Fruit fly (Drosophila melanogaster) whole organism, embryonic: ENCODE results near the gene r2d2.

Experiments used
- Adf1 ChIP-seq: fragments of 200-800 bp; sonication (Bioruptor generic); IDR thresholded peaks from 2 replicates; pipeline ENCODE4 v1.3.6; 2022; ENCODE audit warnings: missing biosample characterization, missing genetic modification characterization
- Antp ChIP-seq: fragments of 200-800 bp; sonication (Bioruptor generic); optimal IDR thresholded peaks from 3 replicates; lab custom pipeline; 2016; ENCODE audit warnings: missing biosample characterization, missing genetic modification characterization
- CG10321 ChIP-seq: fragments of 200-800 bp; sonication (Bioruptor generic); IDR thresholded peaks from 2 replicates; pipeline ENCODE4 v1.3.6; 2022; ENCODE audit warnings: missing biosample characterization, missing genetic modification characterization
- CG10979 ChIP-seq: fragments of 200-800 bp; sonication (Bioruptor generic); optimal IDR thresholded peaks from 2 replicates; lab custom pipeline; 2018; ENCODE audit warnings: missing biosample characterization, mild to moderate bottlenecking, missing genetic modification characterization, moderate library complexity
- CG12659 ChIP-seq: fragments of 200-800 bp; sonication (Bioruptor generic); optimal IDR thresholded peaks from 3 replicates; lab custom pipeline; 2017; ENCODE audit warnings: mild to moderate bottlenecking, missing biosample characterization, missing genetic modification reagents, missing genetic modification characterization
- CG12744 ChIP-seq: fragments of 200-800 bp; sonication (Bioruptor generic); optimal IDR thresholded peaks from 2 replicates; lab custom pipeline; 2016; ENCODE audit warnings: missing biosample characterization, missing genetic modification characterization
- CG13624 ChIP-seq: fragments of 200-800 bp; sonication (Bioruptor generic); optimal IDR thresholded peaks from 2 replicates; lab custom pipeline; 2016; ENCODE audit warnings: missing biosample characterization, missing genetic modification characterization
- CG14014 ChIP-seq: fragments of 200-800 bp; sonication (Bioruptor generic); IDR thresholded peaks from 2 replicates; pipeline ENCODE4 v1.3.6; 2022; ENCODE audit warnings: missing biosample characterization, missing genetic modification characterization
- CG17912 ChIP-seq: fragments of 200-800 bp; sonication (Bioruptor generic); optimal IDR thresholded peaks from 2 replicates; lab custom pipeline; 2018; ENCODE audit warnings: missing biosample characterization, mild to moderate bottlenecking, missing genetic modification characterization
- CG2875 ChIP-seq: fragments of 200-800 bp; sonication (Bioruptor generic); optimal IDR thresholded peaks from 2 replicates; lab custom pipeline; 2017; ENCODE audit warnings: missing biosample characterization, mild to moderate bottlenecking, missing genetic modification characterization, missing genetic modification reagents
- CG30020 ChIP-seq: fragments of 200-800 bp; optimal IDR thresholded peaks from 2 replicates; lab custom pipeline; 2019; ENCODE audit warnings: missing biosample characterization, mild to moderate bottlenecking, missing genetic modification characterization, moderate library complexity
- CG3065 ChIP-seq: fragments of 200-800 bp; sonication (Bioruptor generic); optimal IDR thresholded peaks from 2 replicates; lab custom pipeline; 2016; ENCODE audit warnings: missing biosample characterization, missing genetic modification characterization
- CG32772 ChIP-seq: fragments of 200-800 bp; sonication (Bioruptor generic); IDR thresholded peaks from 2 replicates; pipeline ENCODE4 v1.3.6; 2022; ENCODE audit warnings: missing biosample characterization, missing genetic modification characterization
- CG3847 ChIP-seq: fragments of 200-800 bp; sonication (Bioruptor generic); IDR thresholded peaks from 2 replicates; pipeline ENCODE4 v1.3.6; 2022; ENCODE audit warnings: missing biosample characterization, missing genetic modification characterization
- CG6175 ChIP-seq: fragments of 200-800 bp; sonication (Bioruptor generic); IDR thresholded peaks from 3 replicates; pipeline ENCODE4 v1.3.6; 2022; ENCODE audit warnings: missing biosample characterization, missing genetic modification characterization
- CG6254 ChIP-seq: fragments of 200-800 bp; sonication (Bioruptor generic); optimal IDR thresholded peaks from 3 replicates; lab custom pipeline; 2017; ENCODE audit warnings: mild to moderate bottlenecking, missing biosample characterization, missing genetic modification reagents, missing genetic modification characterization
- CG7357 ChIP-seq: fragments of 200-800 bp; sonication (Bioruptor generic); IDR thresholded peaks from 3 replicates; pipeline ENCODE4 v1.3.6; 2022; ENCODE audit warnings: missing biosample characterization, missing genetic modification characterization
- CG7556 ChIP-seq: fragments of 200-800 bp; sonication (Bioruptor generic); optimal IDR thresholded peaks from 2 replicates; lab custom pipeline; 2017; ENCODE audit warnings: missing biosample characterization, mild to moderate bottlenecking, missing genetic modification characterization
- CG9609 ChIP-seq: fragments of 200-800 bp; sonication (Bioruptor generic); optimal IDR thresholded peaks from 3 replicates; lab custom pipeline; 2016; ENCODE audit warnings: missing biosample characterization, missing genetic modification characterization
- Dip2 ChIP-seq: fragments of 200-800 bp; sonication (Bioruptor generic); IDR thresholded peaks from 2 replicates; pipeline ENCODE4 v1.3.6; 2022; ENCODE audit warnings: missing biosample characterization, missing genetic modification characterization
- Dip3 ChIP-seq: fragments of 200-800 bp; sonication (Bioruptor generic); optimal IDR thresholded peaks from 3 replicates; lab custom pipeline; 2016; ENCODE audit warnings: missing biosample characterization, missing genetic modification characterization
- E2f1 ChIP-seq: fragments of 200-800 bp; sonication (Bioruptor generic); IDR thresholded peaks from 2 replicates; pipeline ENCODE4 v1.3.6; 2022; ENCODE audit warnings: missing biosample characterization, missing genetic modification characterization
- Ets97D ChIP-seq: fragments of 200-800 bp; sonication (Bioruptor generic); optimal IDR thresholded peaks from 3 replicates; lab custom pipeline; 2016; ENCODE audit warnings: missing biosample characterization, missing genetic modification characterization
- H15 ChIP-seq: fragments of 200-800 bp; sonication (Bioruptor generic); IDR thresholded peaks from 3 replicates; pipeline ENCODE4 v1.3.6; 2022; ENCODE audit warnings: missing biosample characterization, missing genetic modification characterization
- HLH3B ChIP-seq: fragments of 200-800 bp; sonication (Bioruptor generic); IDR thresholded peaks from 2 replicates; pipeline ENCODE4 v1.3.6; 2022; ENCODE audit warnings: missing biosample characterization, missing genetic modification characterization
- HLH4C ChIP-seq: fragments of 200-800 bp; sonication (Bioruptor generic); IDR thresholded peaks from 3 replicates; pipeline ENCODE4 v1.3.6; 2022; ENCODE audit warnings: missing biosample characterization, missing genetic modification characterization; ENCODE audit not compliant: partially characterized antibody
- HLHmδ ChIP-seq: fragments of 200-800 bp; sonication (Bioruptor generic); optimal IDR thresholded peaks from 2 replicates; lab custom pipeline; 2018; ENCODE audit warnings: missing biosample characterization, mild to moderate bottlenecking, missing genetic modification characterization, moderate library complexity
- HmgD ChIP-seq: fragments of 200-800 bp; sonication (Bioruptor generic); optimal IDR thresholded peaks from 3 replicates; lab custom pipeline; 2016; ENCODE audit warnings: missing biosample characterization, missing genetic modification characterization
- MBD-R2 ChIP-seq: fragments of 200-800 bp; sonication (Bioruptor generic); IDR thresholded peaks from 2 replicates; pipeline ENCODE4 v1.3.6; 2022; ENCODE audit warnings: missing biosample characterization, missing genetic modification characterization
- MTF-1 ChIP-seq: fragments of 200-800 bp; sonication (Bioruptor generic); optimal IDR thresholded peaks from 2 replicates; lab custom pipeline; 2018; ENCODE audit warnings: missing biosample characterization, mild to moderate bottlenecking, missing genetic modification characterization, borderline replicate concordance
- Nf-YB ChIP-seq: fragments of 200-800 bp; sonication (Bioruptor generic); optimal IDR thresholded peaks from 3 replicates; lab custom pipeline; 2019; ENCODE audit warnings: missing biosample characterization, mild to moderate bottlenecking, missing genetic modification characterization, moderate library complexity
- Oaz ChIP-seq: fragments of 200-800 bp; sonication (Bioruptor generic); IDR thresholded peaks from 2 replicates; pipeline ENCODE4 v1.3.6; 2022; ENCODE audit warnings: missing biosample characterization, missing genetic modification characterization
- Ptx1 ChIP-seq: fragments of 200-800 bp; sonication (Bioruptor generic); IDR thresholded peaks from 2 replicates; pipeline ENCODE4 v1.3.6; 2022; ENCODE audit warnings: missing biosample characterization, missing genetic modification characterization
- Tbp ChIP-seq: fragments of >200 bp; optimal IDR thresholded peaks from 2 replicates; lab custom pipeline; 2018; ENCODE audit warnings: missing biosample characterization, missing genetic modification characterization
- az2 ChIP-seq: fragments of 200-800 bp; sonication (Bioruptor generic); optimal IDR thresholded peaks from 3 replicates; lab custom pipeline; 2016; ENCODE audit warnings: missing biosample characterization, missing genetic modification characterization
- btn ChIP-seq: fragments of 200-800 bp; sonication (Bioruptor generic); optimal IDR thresholded peaks from 2 replicates; lab custom pipeline; 2016; ENCODE audit warnings: missing biosample characterization, missing genetic modification characterization
- ci ChIP-seq: fragments of 200-800 bp; sonication (Bioruptor generic); IDR thresholded peaks from 3 replicates; pipeline ENCODE4 v1.3.6; 2022; ENCODE audit warnings: missing biosample characterization, missing genetic modification characterization
- crp ChIP-seq, 2 experiments: fragments of 200-800 bp; sonication (Bioruptor generic); optimal IDR thresholded peaks; 2 replicates in 1 of 2; 3 replicates in 1 of 2; lab custom pipeline; 2017; ENCODE audit warnings: missing biosample characterization in 2 of 2, missing genetic modification characterization in 2 of 2, mild to moderate bottlenecking in 1 of 2, moderate library complexity in 1 of 2
- danr ChIP-seq: fragments of 200-800 bp; sonication (Bioruptor generic); IDR thresholded peaks from 2 replicates; pipeline ENCODE4 v1.3.6; 2022; ENCODE audit warnings: missing biosample characterization, missing genetic modification characterization
- hkb ChIP-seq, 2 experiments: fragments of 200-800 bp in 1 of 2; fragments of >200 bp in 1 of 2; sonication (Bioruptor generic) in 1 of 2; IDR thresholded peaks in 1 of 2; optimal IDR thresholded peaks in 1 of 2; 2 replicates each; pipeline versions ENCODE4 v1.3.6 to Lab custom; 2017 to 2022; ENCODE audit warnings: missing biosample characterization in 1 of 2, missing genetic modification characterization in 1 of 2
- insv ChIP-seq, 2 experiments: fragments of 200-800 bp; sonication (Bioruptor generic); optimal IDR thresholded peaks; 3 replicates each; lab custom pipeline; 2016 to 2018; ENCODE audit warnings: missing biosample characterization in 2 of 2, missing genetic modification characterization in 2 of 2
- lmd ChIP-seq: fragments of 200-800 bp; sonication (Bioruptor generic); IDR thresholded peaks from 2 replicates; pipeline ENCODE4 v1.3.6; 2022; ENCODE audit warnings: missing biosample characterization, missing genetic modification characterization
- lov ChIP-seq, 2 experiments: fragments of 200-800 bp in 1 of 2; fragments of >200 bp in 1 of 2; sonication (Bioruptor generic) in 1 of 2; IDR thresholded peaks in 1 of 2; optimal IDR thresholded peaks in 1 of 2; 2 replicates in 1 of 2; 3 replicates in 1 of 2; pipeline versions ENCODE4 v1.3.6 to Lab custom; 2017 to 2022; ENCODE audit warnings: missing biosample characterization in 1 of 2, missing genetic modification characterization in 1 of 2
- mirr ChIP-seq: fragments of 200-800 bp; sonication (Bioruptor generic); optimal IDR thresholded peaks from 3 replicates; lab custom pipeline; 2018; ENCODE audit warnings: missing biosample characterization, mild to moderate bottlenecking, missing genetic modification characterization
- pho ChIP-seq: fragments of 200-800 bp; sonication (Bioruptor generic); optimal IDR thresholded peaks from 2 replicates; lab custom pipeline; 2016; ENCODE audit warnings: missing biosample characterization, missing genetic modification characterization
- pita ChIP-seq: fragments of 200-800 bp; sonication (Bioruptor generic); optimal IDR thresholded peaks from 2 replicates; lab custom pipeline; 2017; ENCODE audit warnings: missing biosample characterization, mild to moderate bottlenecking, missing genetic modification characterization
- rib ChIP-seq: fragments of 200-800 bp; sonication (Bioruptor generic); IDR thresholded peaks from 2 replicates; pipeline ENCODE4 v1.3.6; 2022; ENCODE audit warnings: missing biosample characterization, missing genetic modification characterization
- ro ChIP-seq: fragments of 200-800 bp; sonication (Bioruptor generic); IDR thresholded peaks from 2 replicates; pipeline ENCODE4 v1.3.6; 2022; ENCODE audit warnings: missing biosample characterization, missing genetic modification characterization
- sr ChIP-seq: fragments of 200-800 bp; sonication (Bioruptor generic); IDR thresholded peaks from 3 replicates; pipeline ENCODE4 v1.3.6; 2022; ENCODE audit warnings: missing biosample characterization, missing genetic modification characterization

Gene r2d2

dm6 chr2L:7821279-7821848 is 21.4 kb downstream of the r2d2 start (continued):
- TF ChIP-seq crp (GFP tag; optimal IDR thresholded peaks at IDR 0.05; lab: Kevin White, UChicago) (peak in 1 of 2 experiments; percentile 52), CG2875 (GFP tag; lab: Kevin White, UChicago) (peak; percentile 39), HmgD (peak; percentile 27), HLHmδ (GFP tag; lab: Kevin White, UChicago) (no peak), CG12744 (peak; percentile 36), CG7556 (GFP tag; lab: Kevin White, UChicago) (peak; percentile 33), Nf-YB (GFP tag; lab: Kevin White, UChicago) (no peak), lmd (GFP tag; lab: Robert Waterston, UW) (peak; percentile 64), CG13624 (GFP tag; lab: Kevin White, UChicago) (peak; percentile 62), sr (GFP tag; lab: Robert Waterston, UW) (no peak; the same call in 2 of the 3 replicates), CG6254 (no peak), Dip2 (GFP tag; lab: Robert Waterston, UW) (no peak), CG10321 (GFP tag; lab: Robert Waterston, UW) (no peak), CG17912 (no peak), Oaz (peak; percentile 43; the same call in 1 of the 2 replicates), CG12659 (GFP tag; lab: Kevin White, UChicago) (peak; percentile 54), Ptx1 (GFP tag; lab: Robert Waterston, UW) (peak; percentile 49; the same call in 1 of the 2 replicates), CG7357 (no peak), mirr (GFP tag; lab: Kevin White, UChicago) (peak; percentile 33), insv (GFP tag; optimal IDR thresholded peaks at IDR 0.05; lab: Kevin White, UChicago) (peak in 1 of 2 experiments; percentile 9), Adf1 (GFP tag; lab: Robert Waterston, UW) (peak; percentile 20; the same call in 1 of the 2 replicates), CG3065 (GFP tag; lab: Kevin White, UChicago) (no peak), H15 (GFP tag; lab: Robert Waterston, UW) (peak; percentile 48; the same call in 1 of the 3 replicates), CG3847 (peak; percentile 51), CG9609 (GFP tag; lab: Kevin White, UChicago) (peak; percentile 57), btn (GFP tag; lab: Kevin White, UChicago) (no peak), Antp (GFP tag; lab: Kevin White, UChicago) (peak; percentile 54), az2 (peak; percentile 32), HLH4C (GFP tag; lab: Robert Waterston, UW) (peak; percentile 85), CG6175 (GFP tag; lab: Robert Waterston, UW) (no peak), CG10979 (tag; lab: Kevin White, UChicago) (peak; percentile 42), MTF-1 (GFP tag; lab: Kevin White, UChicago) (peak; percentile 33), pita (GFP tag; lab: Kevin White, UChicago) (no peak), CG14014 (GFP tag; lab: Robert Waterston, UW) (0 out of 2 replicates have a peak, but pooled peaks have one; percentile 55), danr (GFP tag; lab: Robert Waterston, UW) (no peak), hkb (optimal IDR thresholded peaks at IDR 0.05; lab: Kevin White, UChicago) (no peak), hkb (GFP tag; IDR thresholded peaks at IDR 0.05; lab: Robert Waterston, UW) (peak; percentile 59), CG30020 (tag; lab: Kevin White, UChicago) (peak; percentile 43), MBD-R2 (peak; percentile 74), E2f1 (peak; percentile 18; the same call in 1 of the 2 replicates), HLH3B (GFP tag; lab: Robert Waterston, UW) (0 out of 2 replicates have a peak, but pooled peaks have one; percentile 48), rib (GFP tag; lab: Robert Waterston, UW) (no peak), Ets97D (peak; percentile 86), ro (GFP tag; lab: Robert Waterston, UW) (no peak), Tbp (GFP tag; lab: Kevin White, UChicago) (no peak), ci (peak; percentile 79), pho (GFP tag; lab: Kevin White, UChicago) (peak; percentile 34), lov (optimal IDR thresholded peaks at IDR 0.05; lab: Kevin White, UChicago) (no peak), lov (GFP tag; IDR thresholded peaks at IDR 0.05; lab: Robert Waterston, UW) (0 out of 3 replicates have a peak, but pooled peaks have one; percentile 62), Dip3 (GFP tag; lab: Kevin White, UChicago) (peak; percentile 53), CG32772 (GFP tag; lab: Robert Waterston, UW) (peak; percentile 23; the same call in 1 of the 2 replicates)
